Worm (Caenorhabditis elegans): ENCODE results near the gene hacd-1.

DNA sequence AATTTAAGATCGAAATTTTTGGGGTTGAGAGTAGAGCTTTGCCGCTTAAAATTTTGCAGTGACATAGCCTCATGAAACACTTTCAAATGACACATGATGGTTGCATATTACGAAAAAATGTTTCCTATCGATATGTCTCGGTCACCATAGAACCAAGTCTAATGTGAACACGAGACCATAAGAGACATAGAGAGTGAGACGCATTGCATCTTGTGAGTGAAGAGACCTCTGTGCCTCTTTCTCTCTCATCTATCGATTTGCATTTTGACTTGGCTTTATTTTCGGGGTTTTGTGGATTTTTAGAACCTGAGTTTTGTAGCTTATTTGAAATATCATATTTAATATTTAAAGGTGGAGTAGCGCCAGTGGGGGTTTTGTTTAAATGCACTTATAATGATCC is 6.8 kb downstream of the hacd-1 start:
- TF ChIP-seq daf-16 (GFP tag; optimal IDR thresholded peaks at IDR 0.05) (no peak), daf-16 (tag; optimal IDR thresholded peaks at IDR 0.05) (no peak), F37D6.2 (tag; optimal IDR thresholded peaks at IDR 0.05) (no peak), dve-1 (tag; optimal IDR thresholded peaks at IDR 0.05; ENCODE audit: insufficient read depth) (peak; percentile 43), aly-2 (tag; optimal IDR thresholded peaks at IDR 0.05) (no peak), ceh-82 (tag; optimal IDR thresholded peaks at IDR 0.05) (no peak), nhr-25 (tag; optimal IDR thresholded peaks at IDR 0.05; ENCODE audit: borderline replicate concordance, insufficient read depth) (no peak), hmg-1.1 (GFP tag; IDR thresholded peaks at IDR 0.05) (peak; percentile 43; the same call in 1 of the 2 replicates), lin-39 (tag; optimal IDR thresholded peaks at IDR 0.05) (no peak), madf-5 (GFP tag; IDR thresholded peaks at IDR 0.05) (no peak), php-3 (GFP tag; IDR thresholded peaks at IDR 0.05) (no peak), daf-8 (GFP tag; IDR thresholded peaks at IDR 0.05) (no peak)

All from whole organism, L4 larva.